Worm (Caenorhabditis elegans): ENCODE measurements around the gene ttbk-2.1.

Gene ttbk-2.1

ce11 chrIV:5209390-5209789, 49.1 kb upstream of the ttbk-2.1 start, which contains the start of the genes Y59E9AL.36 and nbet-1 (continued):
- no peak for TF ChIP-seq nhr-48 (tag; optimal IDR thresholded peaks at IDR 0.05)
- TF ChIP-seq pqm-1 (tag; optimal IDR thresholded peaks at IDR 0.05): peak; percentile 5
- no peak for TF ChIP-seq hlh-11 (tag; optimal IDR thresholded peaks at IDR 0.05)
- peak; percentile 16 for TF ChIP-seq ama-1 (optimal IDR thresholded peaks at IDR 0.05)
- TF ChIP-seq fos-1 (tag; optimal IDR thresholded peaks at IDR 0.05): no peak
- no peak for TF ChIP-seq lir-3 (tag; optimal IDR thresholded peaks at IDR 0.05)

DNA sequence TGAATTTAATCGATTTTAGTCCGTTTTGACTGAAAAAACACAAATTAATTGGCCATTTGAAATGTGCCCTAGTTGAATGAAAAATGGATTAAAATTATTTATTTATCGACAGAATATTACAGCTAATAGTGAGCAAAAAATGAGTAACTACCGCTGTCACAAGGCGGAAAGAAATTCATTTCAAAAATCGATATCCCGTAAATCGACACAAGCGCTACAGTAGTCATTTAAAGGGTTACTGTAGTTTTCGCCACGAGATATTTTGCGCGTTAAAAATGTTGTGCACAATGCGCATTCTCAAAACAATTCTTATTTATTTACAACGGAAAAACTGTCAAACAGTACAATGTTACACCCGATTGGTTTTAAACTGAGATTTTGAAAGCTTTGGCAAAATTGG, 47.9 kb upstream of the ttbk-2.1 start:
- TF ChIP-seq lin-38 (GFP tag; IDR thresholded peaks at IDR 0.05): peak; percentile 41
- TF ChIP-seq mep-1 (tag; optimal IDR thresholded peaks at IDR 0.05): peak; percentile 5
- no peak for TF ChIP-seq dmd-6 (GFP tag; IDR thresholded peaks at IDR 0.05)
- peak in 1 of 2 experiments; percentile 8 for TF ChIP-seq lsy-2 (tag; optimal IDR thresholded peaks at IDR 0.05)
- no peak for TF ChIP-seq nhr-42 (GFP tag; IDR thresholded peaks at IDR 0.05)
- no peak for TF ChIP-seq nhr-10 (tag; optimal IDR thresholded peaks at IDR 0.05)
- no peak for TF ChIP-seq Y105C5A.15 (GFP tag; IDR thresholded peaks at IDR 0.05)
- TF ChIP-seq nhr-25 (tag; optimal IDR thresholded peaks at IDR 0.05; ENCODE audit: borderline replicate concordance, insufficient read depth): no peak
- no peak for TF ChIP-seq saeg-2 (GFP tag; IDR thresholded peaks at IDR 0.05)
- TF ChIP-seq ceh-28 (tag; optimal IDR thresholded peaks at IDR 0.05): no peak
- TF ChIP-seq snpc-1.2 (GFP tag; IDR thresholded peaks at IDR 0.05): 0 out of 2 replicates have a peak, but pooled peaks have one; percentile 43
- TF ChIP-seq fos-1 (tag; optimal IDR thresholded peaks at IDR 0.05): no peak
- TF ChIP-seq R02D3.7 (tag; optimal IDR thresholded peaks at IDR 0.05): peak; percentile 9
- no peak for TF ChIP-seq dmd-8 (GFP tag; IDR thresholded peaks at IDR 0.05)
- no peak for TF ChIP-seq nhr-77 (tag; optimal IDR thresholded peaks at IDR 0.05)
- TF ChIP-seq unc-62 (GFP tag; optimal IDR thresholded peaks at IDR 0.05 in 1 of 2): no peak
- no peak for TF ChIP-seq unc-62 (tag; optimal IDR thresholded peaks at IDR 0.05)
- TF ChIP-seq aly-2 (tag; optimal IDR thresholded peaks at IDR 0.05): no peak
- TF ChIP-seq pha-4 (GFP tag; IDR thresholded peaks at IDR 0.05): no peak
- no peak for TF ChIP-seq pha-4 (tag; optimal IDR thresholded peaks at IDR 0.05)
- no peak for TF ChIP-seq jun-1 (tag; optimal IDR thresholded peaks at IDR 0.05)
- no peak for TF ChIP-seq php-3 (GFP tag; IDR thresholded peaks at IDR 0.05)
- peak; percentile 53 for TF ChIP-seq aha-1 (tag)
- no peak for TF ChIP-seq dve-1 (tag; optimal IDR thresholded peaks at IDR 0.05; ENCODE audit: insufficient read depth)

DNA sequence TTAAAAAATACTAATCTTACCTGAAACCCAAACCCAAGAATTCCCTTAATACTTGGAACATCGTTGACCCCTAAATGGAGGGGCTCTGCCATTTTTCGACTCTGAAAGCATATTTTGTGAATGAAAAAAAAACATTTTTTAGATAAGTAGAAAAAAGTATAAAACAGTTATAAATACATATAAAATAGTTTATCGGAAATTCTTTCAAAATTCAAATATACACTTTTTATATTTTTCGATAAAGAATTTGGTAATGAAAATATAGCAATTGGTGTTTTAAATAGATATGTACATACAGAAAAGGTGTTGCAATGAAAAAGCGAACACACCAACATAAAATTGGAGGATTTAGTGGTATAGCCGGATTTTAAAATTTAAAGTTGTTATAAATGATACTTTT, 43.4 kb upstream of the ttbk-2.1 start, which contains the start of gene Y59E9AL.4:
Y59E9AL.4 (minus strand) TSS at position 101 of the 400 bp plus-strand sequence.
- no peak for TF ChIP-seq duxl-1 (tag; optimal IDR thresholded peaks at IDR 0.05; ENCODE audit: poor library complexity)
- no peak for TF ChIP-seq fos-1 (tag; optimal IDR thresholded peaks at IDR 0.05)
- TF ChIP-seq nhr-25 (tag; optimal IDR thresholded peaks at IDR 0.05; ENCODE audit: borderline replicate concordance, insufficient read depth): no peak
- no peak for TF ChIP-seq ceh-44 (GFP tag; IDR thresholded peaks at IDR 0.05)
- TF ChIP-seq mxl-3 (GFP tag; optimal IDR thresholded peaks at IDR 0.05): no peak
- TF ChIP-seq dve-1 (tag; optimal IDR thresholded peaks at IDR 0.05; ENCODE audit: insufficient read depth): no peak
- TF ChIP-seq ZK546.5 (tag; optimal IDR thresholded peaks at IDR 0.05): no peak
- TF ChIP-seq arid-1 (GFP tag; conservative IDR thresholded peaks at IDR 0.05): no peak
- TF ChIP-seq tag-97 (GFP tag; IDR thresholded peaks at IDR 0.05): no peak

DNA sequence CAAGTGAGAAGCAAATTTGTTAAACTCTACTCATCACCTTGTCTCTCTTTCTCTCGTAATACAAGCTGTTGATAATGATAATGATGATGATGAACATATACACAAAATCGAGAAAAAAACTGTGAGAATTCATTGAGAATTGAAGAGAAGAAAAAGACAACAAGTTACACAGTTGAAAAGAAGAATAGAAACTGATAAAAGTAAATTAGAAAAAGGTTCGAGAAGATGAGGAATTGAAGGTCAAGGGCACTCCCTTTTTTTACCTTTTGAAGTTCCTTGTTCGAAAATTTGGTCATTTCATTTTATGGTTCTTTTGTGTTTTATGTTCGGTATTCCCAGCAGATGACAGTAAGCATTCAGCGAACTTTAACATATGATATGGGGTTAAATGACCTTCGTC, 42.1 kb upstream of the ttbk-2.1 start:
- TF ChIP-seq nhr-237 (tag; optimal IDR thresholded peaks at IDR 0.05): no peak
- no peak for TF ChIP-seq lin-1 (GFP tag; IDR thresholded peaks at IDR 0.05)
- TF ChIP-seq arid-1 (GFP tag; conservative IDR thresholded peaks at IDR 0.05): no peak
- TF ChIP-seq nhr-25 (tag; optimal IDR thresholded peaks at IDR 0.05; ENCODE audit: borderline replicate concordance, insufficient read depth): peak; percentile 49
- no peak for TF ChIP-seq mdl-1 (tag; optimal IDR thresholded peaks at IDR 0.05)
- no peak for TF ChIP-seq aha-1 (tag)
- no peak for TF ChIP-seq nhr-102 (tag; optimal IDR thresholded peaks at IDR 0.05)
- TF ChIP-seq nhr-28 (tag; optimal IDR thresholded peaks at IDR 0.05): peak; percentile 48
- peak; percentile 7 for TF ChIP-seq dve-1 (tag; optimal IDR thresholded peaks at IDR 0.05; ENCODE audit: insufficient read depth)
- no peak for TF ChIP-seq D1046.2 (GFP tag; IDR thresholded peaks at IDR 0.05)
- TF ChIP-seq dmd-8 (GFP tag; IDR thresholded peaks at IDR 0.05): no peak
- no peak for TF ChIP-seq lin-29 (GFP tag; IDR thresholded peaks at IDR 0.05)
- TF ChIP-seq daf-19 (GFP tag; conservative IDR thresholded peaks at IDR 0.05): no peak
- TF ChIP-seq nhr-76 (tag; optimal IDR thresholded peaks at IDR 0.05): peak; percentile 15
- TF ChIP-seq cey-2 (tag; optimal IDR thresholded peaks at IDR 0.05; ENCODE audit: borderline replicate concordance, insufficient read depth): peak; percentile 49
- TF ChIP-seq lsy-2 (tag; optimal IDR thresholded peaks at IDR 0.05): no peak

Data from whole organism, L4 larva.